Fruit fly (Drosophila melanogaster): Measurements from ENCODE around the gene Flacc.

Gene Flacc

DNA sequence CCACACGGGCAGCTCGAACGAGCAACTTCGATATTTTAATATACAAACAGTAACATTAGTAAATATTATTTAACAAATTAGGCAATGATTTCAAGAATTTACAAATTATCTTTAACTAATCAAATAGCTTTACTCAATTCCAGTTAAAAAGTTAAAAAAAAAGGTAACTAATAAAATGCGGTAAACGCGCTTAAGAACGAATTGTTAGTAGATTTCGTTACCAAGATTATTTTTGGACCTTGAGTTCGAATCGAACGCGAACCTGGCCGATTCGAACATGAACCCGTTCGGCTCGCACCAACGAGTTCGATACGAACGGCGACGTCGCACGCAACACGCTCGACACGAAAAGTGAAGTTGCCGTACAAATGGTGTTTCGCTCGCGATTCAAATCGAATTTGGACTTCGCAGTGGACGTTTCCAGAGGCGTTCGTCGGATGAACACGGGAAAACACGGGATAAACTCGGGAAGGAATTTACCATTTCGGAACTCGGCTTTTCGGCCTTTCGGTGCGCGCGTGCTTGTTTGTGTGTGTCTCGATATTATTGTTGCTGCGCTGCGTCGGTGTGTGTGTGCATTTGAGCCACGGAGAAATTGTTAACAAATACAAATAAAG, 36.6 kb upstream of the Flacc start, which contains the start of gene CG43759 (continued):
- peak; percentile 47 for TF ChIP-seq oc (tag; optimal IDR thresholded peaks at IDR 0.05)
- no peak for TF ChIP-seq CG7987 (GFP tag; optimal IDR thresholded peaks at IDR 0.05)
- TF ChIP-seq CG8290 (GFP tag; optimal IDR thresholded peaks at IDR 0.05), result no peak
- peak in 1 of 2 experiments; percentile 58 for TF ChIP-seq CG8290 (tag; optimal IDR thresholded peaks at IDR 0.05)
- TF ChIP-seq CG12769 (tag; optimal IDR thresholded peaks at IDR 0.05), result peak; percentile 95
- TF ChIP-seq emc (GFP tag; optimal IDR thresholded peaks at IDR 0.05), result no peak
- 0 out of 3 replicates have a peak, but pooled peaks have one; percentile 27 for TF ChIP-seq ken (GFP tag; IDR thresholded peaks at IDR 0.05)
- no peak for TF ChIP-seq zfh2 (GFP tag; optimal IDR thresholded peaks at IDR 0.05)
- TF ChIP-seq CG15601 (tag; optimal IDR thresholded peaks at IDR 0.05), result peak; percentile 12
- TF ChIP-seq CG6683 (GFP tag; optimal IDR thresholded peaks at IDR 0.05), result no peak
- 0 out of 2 replicates have a peak, but pooled peaks have one; percentile 10 for TF ChIP-seq CG4360 (GFP tag; IDR thresholded peaks at IDR 0.05)
- peak; percentile 1 for TF ChIP-seq lab (GFP tag; optimal IDR thresholded peaks at IDR 0.05)
- peak; percentile 39 for TF ChIP-seq nom (GFP tag; optimal IDR thresholded peaks at IDR 0.05)

DNA sequence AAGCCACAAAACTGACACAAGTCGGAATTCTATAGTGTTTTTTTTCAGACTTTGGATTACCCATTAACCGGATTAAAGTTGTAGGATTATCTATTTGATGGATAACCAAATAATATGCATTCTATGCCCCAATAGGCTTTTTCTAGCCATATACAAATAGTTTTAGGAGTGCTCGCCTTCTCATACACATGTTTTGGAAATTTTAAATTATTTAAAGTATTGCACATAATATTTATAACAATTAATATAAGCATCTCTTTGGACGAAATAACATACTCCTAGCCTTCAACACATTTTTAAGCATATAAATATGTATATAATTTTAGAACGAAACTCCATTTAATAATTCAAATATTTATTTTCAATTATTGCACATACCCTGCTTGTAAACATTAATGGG, 36.0 kb upstream of the Flacc start:
- TF ChIP-seq CG2199 (GFP tag; IDR thresholded peaks at IDR 0.05), result 0 out of 3 replicates have a peak, but pooled peaks have one; percentile 7
- no peak for TF ChIP-seq CG6272 (GFP tag; IDR thresholded peaks at IDR 0.05)

DNA sequence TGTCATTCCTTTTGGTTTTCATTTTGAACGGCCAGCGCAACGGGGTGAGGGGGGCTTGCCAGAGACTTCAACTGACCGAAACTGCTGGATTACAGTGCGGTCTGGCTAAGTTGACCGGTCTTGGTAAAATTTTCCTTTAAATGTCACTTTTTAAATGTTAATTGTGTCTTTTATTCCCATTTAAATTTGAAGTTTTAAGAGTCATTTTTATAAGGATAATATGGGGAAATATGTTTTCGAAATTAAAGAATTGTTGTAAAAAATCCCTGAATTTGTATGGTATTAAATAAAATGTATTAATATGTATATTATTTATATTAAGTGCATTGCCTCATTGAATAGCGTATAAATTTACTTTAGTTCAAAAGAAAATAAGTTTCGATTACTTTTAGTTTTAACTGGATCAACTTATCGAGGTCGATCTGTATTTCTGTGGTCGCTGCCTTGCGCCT, 35.2 kb upstream of the Flacc start:
- no peak for TF ChIP-seq Ada2b (GFP tag; IDR thresholded peaks at IDR 0.05)
- TF ChIP-seq croc (GFP tag; conservative IDR thresholded peaks at IDR 0.05), result no peak
- TF ChIP-seq bigmax (GFP tag; optimal IDR thresholded peaks at IDR 0.05), result no peak
- no peak for TF ChIP-seq lab (GFP tag; optimal IDR thresholded peaks at IDR 0.05)
- no peak for TF ChIP-seq prd (optimal IDR thresholded peaks at IDR 0.05)
- TF ChIP-seq prd (GFP tag; IDR thresholded peaks at IDR 0.05), result peak; percentile 39; the same call in 2 of the 3 replicates
- no peak for TF ChIP-seq sc (optimal IDR thresholded peaks at IDR 0.05)
- no peak for TF ChIP-seq sc (GFP tag; optimal IDR thresholded peaks at IDR 0.05)
- TF ChIP-seq CG17328 (GFP tag; IDR thresholded peaks at IDR 0.05), result no peak
- peak; percentile 23 for TF ChIP-seq CG8924 (tag; optimal IDR thresholded peaks at IDR 0.05)
- no peak for TF ChIP-seq CG4282 (GFP tag; optimal IDR thresholded peaks at IDR 0.05)
- TF ChIP-seq usp (GFP tag; optimal IDR thresholded peaks at IDR 0.05), result no peak
- TF ChIP-seq exex (tag; optimal IDR thresholded peaks at IDR 0.05), result no peak
- TF ChIP-seq CG6689 (GFP tag; IDR thresholded peaks at IDR 0.05), result 0 out of 2 replicates have a peak, but pooled peaks have one; percentile 26
- no peak for TF ChIP-seq CG11247 (GFP tag; IDR thresholded peaks at IDR 0.05)
- no peak for TF ChIP-seq CG2129 (GFP tag; IDR thresholded peaks at IDR 0.05; ENCODE audit: partially characterized antibody)
- TF ChIP-seq H15 (GFP tag; IDR thresholded peaks at IDR 0.05), result no peak
- TF ChIP-seq CG8388 (GFP tag; optimal IDR thresholded peaks at IDR 0.05), result no peak
- TF ChIP-seq nom (GFP tag; optimal IDR thresholded peaks at IDR 0.05), result peak; percentile 44
- no peak for TF ChIP-seq CG32772 (GFP tag; IDR thresholded peaks at IDR 0.05)
- TF ChIP-seq dati (GFP tag; IDR thresholded peaks at IDR 0.05), result no peak
- no peak for TF ChIP-seq aop (GFP tag; IDR thresholded peaks at IDR 0.05)
- TF ChIP-seq CG6175 (GFP tag; IDR thresholded peaks at IDR 0.05), result no peak
- TF ChIP-seq CG11456 (GFP tag; IDR thresholded peaks at IDR 0.05), result no peak
- no peak for TF ChIP-seq CG15269 (tag; optimal IDR thresholded peaks at IDR 0.05)
- TF ChIP-seq CG30431 (GFP tag; optimal IDR thresholded peaks at IDR 0.05), result no peak
- no peak for TF ChIP-seq CG11560 (tag; IDR thresholded peaks at IDR 0.05)
- TF ChIP-seq Dip2 (GFP tag; IDR thresholded peaks at IDR 0.05), result no peak
- no peak for TF ChIP-seq vnd (GFP tag; IDR thresholded peaks at IDR 0.05; ENCODE audit: partially characterized antibody)
- TF ChIP-seq Max (GFP tag; optimal IDR thresholded peaks at IDR 0.05), result no peak
- TF ChIP-seq eve (GFP tag; optimal IDR thresholded peaks at IDR 0.05), result no peak
- TF ChIP-seq CG10366 (GFP tag; IDR thresholded peaks at IDR 0.05), result no peak
- TF ChIP-seq CG4730 (GFP tag; IDR thresholded peaks at IDR 0.05), result no peak
- no peak for TF ChIP-seq Sin3A (optimal IDR thresholded peaks at IDR 0.05)
- TF ChIP-seq slou (GFP tag; optimal IDR thresholded peaks at IDR 0.05), result no peak
- TF ChIP-seq ttk (GFP tag; IDR thresholded peaks at IDR 0.05), result no peak
